Worm (Caenorhabditis elegans) whole organism, mixed stage, embryonic: ENCODE results near the gene golg-2.

Experiments
- lin-13 ChIP-seq: fragments of 150-350 bp; optimal IDR thresholded peaks from 2 replicates; lab custom pipeline; 2014; ENCODE audit warnings: missing biosample characterization, missing genetic modification characterization
- nhr-12 ChIP-seq: fragments of 150-350 bp; optimal IDR thresholded peaks from 2 replicates; lab custom pipeline; 2014; ENCODE audit warnings: missing biosample characterization, missing genetic modification characterization
- pha-4 ChIP-seq: fragments of 150-350 bp; optimal IDR thresholded peaks from 2 replicates; lab custom pipeline; 2018; ENCODE audit warnings: missing biosample characterization, missing genetic modification reagents, missing genetic modification characterization
- unc-62 ChIP-seq: fragments of 150-350 bp; optimal IDR thresholded peaks from 2 replicates; lab custom pipeline; 2014; ENCODE audit warnings: missing biosample characterization, missing genetic modification reagents, missing genetic modification characterization

- TF ChIP-seq lin-13 (tag; lab: Kevin White, UChicago) (no peak), unc-62 (GFP tag; lab: Kevin White, UChicago) (no peak), nhr-12 (tag; lab: Kevin White, UChicago) (no peak), pha-4 (tag; lab: Kevin White, UChicago) (no peak)
These were observed 17.5 kb downstream of the golg-2 start, which contains the start of the genes nsy-1 and F59A6.13 for ce11 chrII:5022381-5022855.
